Fruit fly (Drosophila melanogaster) whole organism, embryonic: ENCODE data around the gene tral.
A peak's percentile ranks its signal among the peaks of the same experiment; 100 is the strongest.

Experiments
- ATbp ChIP-seq: fragments of 200-800 bp; sonication (Bioruptor generic); optimal IDR thresholded peaks from 2 replicates; lab custom pipeline; 2017; ENCODE audit warnings: missing biosample characterization, mild to moderate bottlenecking, missing genetic modification characterization, missing genetic modification reagents
- CG10147 ChIP-seq: fragments of 200-800 bp; sonication (Bioruptor generic); optimal IDR thresholded peaks from 2 replicates; lab custom pipeline; 2019; ENCODE audit warnings: missing biosample characterization, mild to moderate bottlenecking, missing genetic modification characterization, moderate library complexity
- CG10431 ChIP-seq: fragments of 200-800 bp; sonication (Bioruptor generic); optimal IDR thresholded peaks from 3 replicates; lab custom pipeline; 2018; ENCODE audit warnings: missing biosample characterization, mild to moderate bottlenecking, missing genetic modification characterization
- CG11085 ChIP-seq: fragments of 200-800 bp; sonication (Bioruptor generic); IDR thresholded peaks from 2 replicates; pipeline ENCODE4 v1.3.6; 2022; ENCODE audit warnings: missing biosample characterization, missing genetic modification characterization
- CG12155 ChIP-seq: fragments of 200-800 bp; sonication (Bioruptor generic); optimal IDR thresholded peaks from 3 replicates; lab custom pipeline; 2016; ENCODE audit warnings: missing biosample characterization, missing genetic modification characterization
- CG12391 ChIP-seq: fragments of 200-800 bp; sonication (Bioruptor generic); optimal IDR thresholded peaks from 3 replicates; lab custom pipeline; 2018; ENCODE audit warnings: missing biosample characterization, mild to moderate bottlenecking, missing genetic modification characterization, moderate library complexity
- CG14050 ChIP-seq: fragments of 200-800 bp; sonication (Bioruptor generic); IDR thresholded peaks from 3 replicates; pipeline ENCODE4 v1.3.6; 2022; ENCODE audit warnings: missing biosample characterization, missing genetic modification characterization
- CG14441 ChIP-seq: fragments of 200-800 bp; sonication (Bioruptor generic); IDR thresholded peaks from 2 replicates; pipeline ENCODE4 v1.3.6; 2022; ENCODE audit warnings: missing biosample characterization, missing genetic modification characterization
- CG15601 ChIP-seq: fragments of 200-800 bp; sonication (Bioruptor generic); optimal IDR thresholded peaks from 3 replicates; lab custom pipeline; 2019; ENCODE audit warnings: missing biosample characterization, mild to moderate bottlenecking, missing genetic modification characterization, moderate library complexity
- CG15696 ChIP-seq: fragments of 200-800 bp; sonication (Bioruptor generic); optimal IDR thresholded peaks from 2 replicates; lab custom pipeline; 2019; ENCODE audit warnings: missing biosample characterization, mild to moderate bottlenecking, missing genetic modification characterization, moderate library complexity
- CG16863 ChIP-seq: fragments of 200-800 bp; sonication (Bioruptor generic); optimal IDR thresholded peaks from 3 replicates; lab custom pipeline; 2016; ENCODE audit warnings: missing biosample characterization, missing genetic modification characterization
- CG2116 ChIP-seq: fragments of 200-800 bp; sonication (Bioruptor generic); optimal IDR thresholded peaks from 3 replicates; lab custom pipeline; 2018; ENCODE audit warnings: missing biosample characterization, mild to moderate bottlenecking, missing genetic modification characterization
- CG2712 ChIP-seq: fragments of 200-800 bp; optimal IDR thresholded peaks from 3 replicates; lab custom pipeline; 2019; ENCODE audit warnings: missing biosample characterization, mild to moderate bottlenecking, missing genetic modification characterization, moderate library complexity
- CG30403 ChIP-seq: fragments of 200-800 bp; sonication (Bioruptor generic); optimal IDR thresholded peaks from 3 replicates; lab custom pipeline; 2016; ENCODE audit warnings: missing biosample characterization, missing genetic modification characterization
- CG31388 ChIP-seq: fragments of 200-800 bp; sonication (Bioruptor generic); optimal IDR thresholded peaks from 2 replicates; lab custom pipeline; 2016; ENCODE audit warnings: missing biosample characterization, missing genetic modification characterization
- CG32532 ChIP-seq: fragments of 200-800 bp; sonication (Bioruptor generic); IDR thresholded peaks from 2 replicates; pipeline ENCODE4 v1.3.6; 2022; ENCODE audit warnings: missing biosample characterization, missing genetic modification characterization
- CG32767 ChIP-seq: fragments of 200-800 bp; sonication (Bioruptor generic); IDR thresholded peaks from 2 replicates; pipeline ENCODE4 v1.3.6; 2022; ENCODE audit warnings: missing biosample characterization, missing genetic modification characterization
- CG32772 ChIP-seq: fragments of 200-800 bp; sonication (Bioruptor generic); IDR thresholded peaks from 2 replicates; pipeline ENCODE4 v1.3.6; 2022; ENCODE audit warnings: missing biosample characterization, missing genetic modification characterization
- CG34422 ChIP-seq: fragments of 200-800 bp; sonication (Bioruptor generic); IDR thresholded peaks from 3 replicates; pipeline ENCODE4 v1.3.6; 2022; ENCODE audit warnings: missing biosample characterization, missing genetic modification characterization
- CG3838 ChIP-seq: fragments of 200-800 bp; sonication (Bioruptor generic); optimal IDR thresholded peaks from 3 replicates; lab custom pipeline; 2016; ENCODE audit warnings: missing biosample characterization, missing genetic modification characterization
- CG4404 ChIP-seq: fragments of 200-800 bp; sonication (Bioruptor generic); IDR thresholded peaks from 2 replicates; pipeline ENCODE4 v1.3.6; 2022; ENCODE audit warnings: missing biosample characterization, missing genetic modification characterization
- CG6175 ChIP-seq: fragments of 200-800 bp; sonication (Bioruptor generic); IDR thresholded peaks from 3 replicates; pipeline ENCODE4 v1.3.6; 2022; ENCODE audit warnings: missing biosample characterization, missing genetic modification characterization
- CG7372 ChIP-seq: fragments of 200-800 bp; sonication (Bioruptor generic); IDR thresholded peaks from 2 replicates; pipeline ENCODE4 v1.3.6; 2022; ENCODE audit warnings: missing biosample characterization, missing genetic modification characterization
- CG7745 ChIP-seq: fragments of 200-800 bp; sonication (Bioruptor generic); optimal IDR thresholded peaks from 2 replicates; lab custom pipeline; 2018; ENCODE audit warnings: missing biosample characterization, mild to moderate bottlenecking, missing genetic modification characterization, moderate library complexity
- CG7928 ChIP-seq: fragments of 200-800 bp; sonication (Bioruptor generic); optimal IDR thresholded peaks from 2 replicates; lab custom pipeline; 2017; ENCODE audit warnings: missing biosample characterization, mild to moderate bottlenecking, missing genetic modification characterization
- CG8478 ChIP-seq: fragments of >200 bp; optimal IDR thresholded peaks from 2 replicates; lab custom pipeline; 2018
- CG8944 ChIP-seq: fragments of 200-800 bp; sonication (Bioruptor generic); optimal IDR thresholded peaks from 3 replicates; lab custom pipeline; 2016; ENCODE audit warnings: missing biosample characterization, missing genetic modification characterization
- CG9609 ChIP-seq: fragments of 200-800 bp; sonication (Bioruptor generic); optimal IDR thresholded peaks from 3 replicates; lab custom pipeline; 2016; ENCODE audit warnings: missing biosample characterization, missing genetic modification characterization
- CoRest ChIP-seq: fragments of 200-800 bp; sonication (Bioruptor generic); optimal IDR thresholded peaks from 3 replicates; lab custom pipeline; 2018; ENCODE audit warnings: missing biosample characterization, mild to moderate bottlenecking, missing genetic modification characterization, moderate library complexity
- Dref ChIP-seq: fragments of 200-800 bp; sonication (Bioruptor generic); IDR thresholded peaks from 2 replicates; pipeline ENCODE4 v1.3.6; 2022; ENCODE audit warnings: missing biosample characterization, missing genetic modification characterization
- E2f2 ChIP-seq: fragments of 200-800 bp; sonication (Bioruptor generic); IDR thresholded peaks from 2 replicates; pipeline ENCODE4 v1.3.6; 2022; ENCODE audit warnings: missing biosample characterization, missing genetic modification characterization
- Eip74EF ChIP-seq, 2 experiments: fragments of 200-800 bp in 1 of 2; fragments of >200 bp in 1 of 2; sonication (Bioruptor generic) in 1 of 2; optimal IDR thresholded peaks; 2 replicates each; lab custom pipeline; 2017 to 2019; ENCODE audit warnings: missing biosample characterization in 2 of 2, missing genetic modification characterization in 2 of 2, mild to moderate bottlenecking in 1 of 2, moderate library complexity in 1 of 2
- Ets65A ChIP-seq: fragments of 200-800 bp; sonication (Bioruptor generic); peaks from one replicate; lab custom pipeline; 2016; ENCODE audit warnings: missing biosample characterization, missing genetic modification characterization
- Hmx ChIP-seq: fragments of 200-800 bp; sonication (Bioruptor generic); optimal IDR thresholded peaks from 2 replicates; lab custom pipeline; 2016; ENCODE audit warnings: missing biosample characterization, missing genetic modification characterization
- Max ChIP-seq: fragments of 200-800 bp; sonication (Bioruptor generic); optimal IDR thresholded peaks from 2 replicates; lab custom pipeline; 2016; ENCODE audit warnings: missing biosample characterization, mild to moderate bottlenecking, missing genetic modification characterization
- Myb ChIP-seq: fragments of 200-800 bp; sonication (Bioruptor generic); optimal IDR thresholded peaks from 2 replicates; lab custom pipeline; 2016; ENCODE audit warnings: missing biosample characterization, missing genetic modification characterization
- Ptx1 ChIP-seq: fragments of 200-800 bp; sonication (Bioruptor generic); IDR thresholded peaks from 2 replicates; pipeline ENCODE4 v1.3.6; 2022; ENCODE audit warnings: missing biosample characterization, missing genetic modification characterization
- Taf1 ChIP-seq: fragments of 200-800 bp; sonication (Bioruptor generic); IDR thresholded peaks from 2 replicates; pipeline ENCODE4 v1.3.6; 2022; ENCODE audit warnings: missing biosample characterization, missing genetic modification characterization
- aop ChIP-seq: fragments of 200-800 bp; sonication (Bioruptor generic); IDR thresholded peaks from 2 replicates; pipeline ENCODE4 v1.3.6; 2022; ENCODE audit warnings: missing biosample characterization, missing genetic modification characterization
- bcd ChIP-seq: fragments of 200-800 bp; sonication (Bioruptor generic); optimal IDR thresholded peaks from 2 replicates; lab custom pipeline; 2017; ENCODE audit warnings: missing biosample characterization, mild to moderate bottlenecking, missing genetic modification characterization
- btn ChIP-seq: fragments of 200-800 bp; sonication (Bioruptor generic); optimal IDR thresholded peaks from 2 replicates; lab custom pipeline; 2016; ENCODE audit warnings: missing biosample characterization, missing genetic modification characterization
- caup ChIP-seq: fragments of 200-800 bp; sonication (Bioruptor generic); optimal IDR thresholded peaks from 3 replicates; lab custom pipeline; 2017; ENCODE audit warnings: missing biosample characterization, mild to moderate bottlenecking, missing genetic modification characterization, moderate library complexity; ENCODE audit not compliant: severe bottlenecking
- dati ChIP-seq: fragments of 200-800 bp; sonication (Bioruptor generic); IDR thresholded peaks from 2 replicates; pipeline ENCODE4 v1.3.6; 2022; ENCODE audit warnings: missing biosample characterization, missing genetic modification characterization
- fd102C ChIP-seq: fragments of 200-800 bp; sonication (Bioruptor generic); optimal IDR thresholded peaks from 2 replicates; lab custom pipeline; 2018; ENCODE audit warnings: missing biosample characterization, mild to moderate bottlenecking, missing genetic modification characterization, moderate library complexity
- ftz-f1 ChIP-seq: fragments of 200-800 bp; sonication (Bioruptor generic); optimal IDR thresholded peaks from 2 replicates; lab custom pipeline; 2016; ENCODE audit warnings: missing biosample characterization, missing genetic modification characterization
- jigr1 ChIP-seq: fragments of 200-800 bp; sonication (Bioruptor generic); IDR thresholded peaks from 3 replicates; pipeline ENCODE4 v1.3.6; 2022; ENCODE audit warnings: missing biosample characterization, missing genetic modification characterization
- odd ChIP-seq: fragments of 200-800 bp; sonication (Bioruptor generic); optimal IDR thresholded peaks from 2 replicates; lab custom pipeline; 2017; ENCODE audit warnings: missing biosample characterization, mild to moderate bottlenecking, missing genetic modification characterization
- prd ChIP-seq, 3 experiments: fragments of >200 bp in 2 of 3; fragments of 200-800 bp in 1 of 3; sonication (Bioruptor generic) in 1 of 3; optimal IDR thresholded peaks in 2 of 3; IDR thresholded peaks in 1 of 3; 2 replicates in 2 of 3; 3 replicates in 1 of 3; pipeline versions ENCODE4 v1.3.6 to Lab custom; 2017 to 2022; ENCODE audit warnings: missing biosample characterization in 1 of 3, missing genetic modification characterization in 1 of 3
- sens ChIP-seq: fragments of 200-800 bp; sonication (Bioruptor generic); peaks from one replicate; lab custom pipeline; 2016; ENCODE audit warnings: missing biosample characterization, missing genetic modification characterization
- sr ChIP-seq: fragments of 200-800 bp; sonication (Bioruptor generic); IDR thresholded peaks from 3 replicates; pipeline ENCODE4 v1.3.6; 2022; ENCODE audit warnings: missing biosample characterization, missing genetic modification characterization
- tgo ChIP-seq: fragments of 200-800 bp; sonication (Bioruptor generic); IDR thresholded peaks from 3 replicates; pipeline ENCODE4 v1.3.6; 2022; ENCODE audit warnings: missing biosample characterization, missing genetic modification characterization

The tral gene

DNA sequence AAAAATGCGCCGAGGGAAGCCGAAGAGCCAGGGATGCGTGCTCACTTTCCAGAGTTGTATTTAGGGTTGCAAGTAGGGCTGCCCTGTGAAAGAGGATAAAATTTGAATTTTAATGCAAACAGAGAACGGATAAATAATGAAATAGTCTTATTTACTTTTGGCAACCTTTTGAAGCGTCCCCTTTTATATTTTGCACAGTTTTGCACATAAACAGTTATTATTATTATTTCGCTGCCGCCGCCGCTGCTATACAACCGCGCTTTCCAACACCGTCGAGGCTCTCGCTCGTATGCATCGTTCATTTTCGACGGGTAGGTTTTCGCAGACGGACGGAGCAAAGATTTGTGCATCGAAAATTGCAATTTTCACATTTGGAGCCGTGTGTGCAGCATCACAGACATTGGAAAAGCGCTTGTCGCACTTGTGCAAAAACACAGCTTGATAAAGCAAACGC lies at the start of gene tral, which contains the start of gene sti (continued):
- peak; percentile 82 for TF ChIP-seq CG4404 (GFP tag; lab: Robert Waterston, UW)
- peak; percentile 95 for TF ChIP-seq CG8944 (GFP tag; lab: Kevin White, UChicago)
- 0 out of 2 replicates have a peak, but pooled peaks have one; percentile 20 for TF ChIP-seq aop (GFP tag; lab: Robert Waterston, UW)
- TF ChIP-seq Dref (GFP tag; lab: Robert Waterston, UW), result peak; percentile 53
- peak; percentile 100 for TF ChIP-seq CG7928 (GFP tag; lab: Kevin White, UChicago)
- peak; percentile 79 for TF ChIP-seq CG15696 (tag; lab: Kevin White, UChicago)
- TF ChIP-seq CG9609 (GFP tag; lab: Kevin White, UChicago), result peak; percentile 94
- TF ChIP-seq CG12155, result peak; percentile 100
- peak; percentile 90 for TF ChIP-seq CG12391 (tag; lab: Kevin White, UChicago)
- peak; percentile 89 for TF ChIP-seq CG32532 (GFP tag; lab: Robert Waterston, UW)
- TF ChIP-seq sr (GFP tag; lab: Robert Waterston, UW), result peak; percentile 39; the same call in 1 of the 3 replicates
- no peak for TF ChIP-seq CG7745 (tag; lab: Kevin White, UChicago)
- TF ChIP-seq CG34422, result peak; percentile 79; the same call in 2 of the 3 replicates
- no peak for TF ChIP-seq CG8478 (lab: Kevin White, UChicago)
- peak; percentile 95 for TF ChIP-seq CG30403 (GFP tag; lab: Kevin White, UChicago)
- peak; percentile 81 for TF ChIP-seq CG11085 (GFP tag; lab: Robert Waterston, UW)
- peak; percentile 84 for TF ChIP-seq CG2712 (tag; lab: Kevin White, UChicago)
- peak; percentile 79 for TF ChIP-seq CG32772 (GFP tag; lab: Robert Waterston, UW)
- TF ChIP-seq CG7372, result peak; percentile 83
- peak; percentile 99 for TF ChIP-seq E2f2 (GFP tag; lab: Robert Waterston, UW)
- TF ChIP-seq Ptx1 (GFP tag; lab: Robert Waterston, UW), result peak; percentile 90
- TF ChIP-seq CG31388 (GFP tag; lab: Kevin White, UChicago), result peak; percentile 86
- TF ChIP-seq CG10431 (GFP tag; lab: Kevin White, UChicago), result peak; percentile 67
- TF ChIP-seq CG14050 (GFP tag; lab: Robert Waterston, UW), result peak; percentile 60; the same call in 2 of the 3 replicates
- TF ChIP-seq fd102C (GFP tag; lab: Kevin White, UChicago), result peak; percentile 44
- TF ChIP-seq caup (GFP tag; lab: Kevin White, UChicago), result peak; percentile 87
- peak; percentile 89 for TF ChIP-seq bcd (GFP tag; lab: Kevin White, UChicago)
- TF ChIP-seq jigr1 (GFP tag; lab: Robert Waterston, UW), result peak; percentile 38; the same call in 1 of the 3 replicates
- peak; percentile 100 for TF ChIP-seq CG2116
- TF ChIP-seq tgo (GFP tag; lab: Robert Waterston, UW), result peak; percentile 87
- TF ChIP-seq CG10147 (GFP tag; lab: Kevin White, UChicago), result peak; percentile 82
- TF ChIP-seq Myb (GFP tag; lab: Kevin White, UChicago), result peak; percentile 93
- peak; percentile 92 for TF ChIP-seq CG16863 (GFP tag; lab: Kevin White, UChicago)
- TF ChIP-seq odd, result peak; percentile 59
- peak; percentile 98 for TF ChIP-seq sens
- peak; percentile 89 for TF ChIP-seq CoRest
- TF ChIP-seq dati (GFP tag; lab: Robert Waterston, UW), result 0 out of 2 replicates have a peak, but pooled peaks have one; percentile 40
- peak; percentile 88 for TF ChIP-seq Max (GFP tag; lab: Kevin White, UChicago)
- peak; percentile 75 for TF ChIP-seq ftz-f1 (GFP tag; lab: Kevin White, UChicago)
- peak; percentile 67; the same call in 1 of the 2 replicates for TF ChIP-seq CG32767 (GFP tag; lab: Robert Waterston, UW)
- TF ChIP-seq Hmx (GFP tag; lab: Kevin White, UChicago), result peak; percentile 55
- peak; percentile 76 for TF ChIP-seq CG15601 (tag; lab: Kevin White, UChicago)
- TF ChIP-seq Taf1, result peak; percentile 73
- peak; percentile 86 for TF ChIP-seq CG14441 (GFP tag; lab: Robert Waterston, UW)
- TF ChIP-seq Ets65A, result peak; percentile 100
- peak; percentile 44 for TF ChIP-seq CG3838 (GFP tag; lab: Kevin White, UChicago)
- peak; percentile 78 for TF ChIP-seq CG6175
- peak; percentile 60 for TF ChIP-seq ATbp (GFP tag; lab: Kevin White, UChicago)
- peak; percentile 74 for TF ChIP-seq btn (GFP tag; lab: Kevin White, UChicago)
- no peak for TF ChIP-seq prd (optimal IDR thresholded peaks at IDR 0.05; lab: Kevin White, UChicago)
- peak; percentile 89 for TF ChIP-seq prd (GFP tag; IDR thresholded peaks at IDR 0.05; lab: Robert Waterston, UW)
- no peak for TF ChIP-seq Eip74EF (GFP tag; optimal IDR thresholded peaks at IDR 0.05; lab: Kevin White, UChicago)
